Fruit fly (Drosophila melanogaster): ENCODE measurements around the gene Sgs4.
A peak's percentile ranks its signal among the peaks of the same experiment; 100 is the strongest.

The Sgs4 gene

DNA sequence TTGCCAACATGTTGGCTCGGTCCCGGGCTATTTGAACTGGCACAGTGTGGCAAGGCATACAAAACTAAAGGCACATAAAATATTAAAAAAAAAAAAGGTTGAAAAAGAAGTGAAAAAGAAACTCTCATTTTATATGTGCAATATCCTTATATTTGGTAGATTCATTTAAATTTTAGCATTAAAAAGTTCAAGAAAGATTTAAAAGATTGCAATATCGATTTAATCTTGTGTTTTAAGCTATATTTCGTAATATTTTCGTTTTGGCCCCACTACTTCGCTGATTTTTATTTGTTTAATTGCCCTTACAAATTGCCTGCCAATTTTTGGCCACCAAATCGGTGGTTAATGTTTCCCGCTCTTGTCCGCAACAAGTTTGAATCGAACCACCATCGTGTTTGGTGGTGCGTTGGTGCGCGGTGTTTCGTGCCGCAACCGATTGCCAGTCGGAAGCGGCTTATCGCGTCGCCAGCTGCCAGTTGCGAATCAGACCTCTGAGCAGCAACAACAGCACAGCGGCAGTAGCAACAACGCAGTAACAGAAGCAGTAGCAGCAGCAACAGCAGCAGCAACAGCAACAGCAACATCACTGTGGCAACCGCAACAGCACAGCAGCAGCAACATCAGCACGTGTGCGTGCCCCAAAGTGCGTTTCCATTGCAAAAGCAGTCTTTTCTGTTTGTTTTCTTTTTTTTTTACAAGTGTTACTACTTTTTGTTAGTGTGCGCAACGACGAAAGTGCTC lies 5.8 kb downstream of the Sgs4 start (continued):
- TF ChIP-seq corto (GFP tag; optimal IDR thresholded peaks at IDR 0.05) (no peak), CG2120 (GFP tag; optimal IDR thresholded peaks at IDR 0.05) (peak; percentile 99), gt (GFP tag; IDR thresholded peaks at IDR 0.05) (peak; percentile 54; the same call in 1 of the 2 replicates), Opbp (GFP tag; IDR thresholded peaks at IDR 0.05; ENCODE audit: partially characterized antibody) (no peak), chinmo (GFP tag; IDR thresholded peaks at IDR 0.05; ENCODE audit: partially characterized antibody) (peak; percentile 54; the same call in 1 of the 4 replicates), CG14965 (GFP tag; optimal IDR thresholded peaks at IDR 0.05; ENCODE audit: borderline replicate concordance) (peak; percentile 51), MESR4 (GFP tag; optimal IDR thresholded peaks at IDR 0.05) (no peak), Chrac-16 (GFP tag; optimal IDR thresholded peaks at IDR 0.05) (peak; percentile 91), CG13624 (GFP tag; optimal IDR thresholded peaks at IDR 0.05) (peak; percentile 91), wdn (GFP tag; IDR thresholded peaks at IDR 0.05) (peak; percentile 90), zen2 (GFP tag; IDR thresholded peaks at IDR 0.05; ENCODE audit: partially characterized antibody) (no peak), PHDP (tag; optimal IDR thresholded peaks at IDR 0.05) (peak; percentile 96), E2f1 (GFP tag; IDR thresholded peaks at IDR 0.05) (peak; percentile 91), sug (tag; optimal IDR thresholded peaks at IDR 0.05) (peak; percentile 87), Dbx (GFP tag; IDR thresholded peaks at IDR 0.05) (peak; percentile 95), CG3995 (GFP tag; optimal IDR thresholded peaks at IDR 0.05) (peak; percentile 72), Ada2b (GFP tag; IDR thresholded peaks at IDR 0.05) (peak; percentile 94), E2f2 (GFP tag; IDR thresholded peaks at IDR 0.05) (peak; percentile 81), cas (GFP tag; IDR thresholded peaks at IDR 0.05) (peak; percentile 82), sim (GFP tag; IDR thresholded peaks at IDR 0.05) (peak; percentile 71; the same call in 1 of the 2 replicates), HLH4C (GFP tag; IDR thresholded peaks at IDR 0.05; ENCODE audit: partially characterized antibody) (no peak), D19A (tag; optimal IDR thresholded peaks at IDR 0.05) (peak; percentile 84), CG10267 (tag; optimal IDR thresholded peaks at IDR 0.05) (peak; percentile 86), mam (GFP tag; optimal IDR thresholded peaks at IDR 0.05) (peak; percentile 86), CG14860 (GFP tag; IDR thresholded peaks at IDR 0.05; ENCODE audit: partially characterized antibody) (no peak; the same call in 2 of the 3 replicates), sisA (GFP tag; IDR thresholded peaks at IDR 0.05) (peak; percentile 91), amos (GFP tag; IDR thresholded peaks at IDR 0.05; ENCODE audit: partially characterized antibody) (peak; percentile 31; the same call in 1 of the 2 replicates), CG7556 (GFP tag; optimal IDR thresholded peaks at IDR 0.05) (peak; percentile 99), tx (GFP tag; optimal IDR thresholded peaks at IDR 0.05) (peak; percentile 92), jigr1 (GFP tag; IDR thresholded peaks at IDR 0.05) (peak; percentile 88), bab2 (GFP tag; optimal IDR thresholded peaks at IDR 0.05) (peak; percentile 95), CG17568 (GFP tag; optimal IDR thresholded peaks at IDR 0.05) (peak; percentile 86), kah (GFP tag; optimal IDR thresholded peaks at IDR 0.05) (peak; percentile 88), al (GFP tag; IDR thresholded peaks at IDR 0.05) (peak; percentile 90), CG6683 (GFP tag; optimal IDR thresholded peaks at IDR 0.05) (peak; percentile 95), Xrp1 (GFP tag; IDR thresholded peaks at IDR 0.05) (peak; percentile 90), ems (GFP tag; optimal IDR thresholded peaks at IDR 0.05) (peak; percentile 95), CG5180 (GFP tag; optimal IDR thresholded peaks at IDR 0.05) (peak; percentile 99), CG30431 (GFP tag; optimal IDR thresholded peaks at IDR 0.05) (peak; percentile 87), maf-S (GFP tag; optimal IDR thresholded peaks at IDR 0.05) (peak; percentile 94), br (optimal IDR thresholded peaks at IDR 0.05) (no peak), H2.0 (GFP tag; IDR thresholded peaks at IDR 0.05) (peak; percentile 91), tio (GFP tag; optimal IDR thresholded peaks at IDR 0.05) (peak; percentile 96), kay (GFP tag; optimal IDR thresholded peaks at IDR 0.05) (peak; percentile 74), usp (GFP tag; optimal IDR thresholded peaks at IDR 0.05) (no peak), CG9876 (GFP tag; optimal IDR thresholded peaks at IDR 0.05) (peak; percentile 72), ato (GFP tag; IDR thresholded peaks at IDR 0.05; ENCODE audit: partially characterized antibody) (no peak), NfI (GFP tag; optimal IDR thresholded peaks at IDR 0.05) (peak; percentile 95), CG13894 (tag; optimal IDR thresholded peaks at IDR 0.05) (peak; percentile 92)

Measured in whole organism, embryonic.